Fruit fly (Drosophila melanogaster) whole organism, embryonic: ENCODE data around the gene CG5846.
A peak's percentile ranks its signal among the peaks of the same experiment; 100 is the strongest.

Experiments used
- Bdp1 ChIP-seq: fragments of 200-800 bp; sonication (Bioruptor generic); optimal IDR thresholded peaks from 3 replicates; lab custom pipeline; 2016; ENCODE audit warnings: missing biosample characterization, missing genetic modification characterization
- Bgb ChIP-seq: fragments of 200-800 bp; sonication (Bioruptor generic); IDR thresholded peaks from 2 replicates; pipeline ENCODE4 v1.3.6; 2022; ENCODE audit warnings: missing biosample characterization, missing genetic modification characterization; ENCODE audit not compliant: partially characterized antibody
- CG10979 ChIP-seq: fragments of 200-800 bp; sonication (Bioruptor generic); optimal IDR thresholded peaks from 2 replicates; lab custom pipeline; 2018; ENCODE audit warnings: missing biosample characterization, mild to moderate bottlenecking, missing genetic modification characterization, moderate library complexity
- CG11456 ChIP-seq: fragments of 200-800 bp; sonication (Bioruptor generic); IDR thresholded peaks from 3 replicates; pipeline ENCODE4 v1.3.6; 2022; ENCODE audit warnings: missing biosample characterization, missing genetic modification characterization
- CG12659 ChIP-seq: fragments of 200-800 bp; sonication (Bioruptor generic); optimal IDR thresholded peaks from 3 replicates; lab custom pipeline; 2017; ENCODE audit warnings: mild to moderate bottlenecking, missing biosample characterization, missing genetic modification reagents, missing genetic modification characterization
- CG14014 ChIP-seq: fragments of 200-800 bp; sonication (Bioruptor generic); IDR thresholded peaks from 2 replicates; pipeline ENCODE4 v1.3.6; 2022; ENCODE audit warnings: missing biosample characterization, missing genetic modification characterization
- CG14860 ChIP-seq: fragments of 200-800 bp; sonication (Bioruptor generic); IDR thresholded peaks from 3 replicates; pipeline ENCODE4 v1.3.6; 2022; ENCODE audit warnings: missing biosample characterization, missing genetic modification characterization; ENCODE audit not compliant: partially characterized antibody
- CG17359 ChIP-seq: fragments of 200-800 bp; sonication (Bioruptor generic); optimal IDR thresholded peaks from 3 replicates; lab custom pipeline; 2018; ENCODE audit warnings: missing biosample characterization, mild to moderate bottlenecking, missing genetic modification characterization, moderate library complexity
- CG18764 ChIP-seq: fragments of 200-800 bp; sonication (Bioruptor generic); optimal IDR thresholded peaks from 3 replicates; lab custom pipeline; 2016; ENCODE audit warnings: missing biosample characterization, missing genetic modification characterization
- CG2116 ChIP-seq: fragments of 200-800 bp; sonication (Bioruptor generic); optimal IDR thresholded peaks from 3 replicates; lab custom pipeline; 2018; ENCODE audit warnings: missing biosample characterization, mild to moderate bottlenecking, missing genetic modification characterization
- CG2712 ChIP-seq: fragments of 200-800 bp; optimal IDR thresholded peaks from 3 replicates; lab custom pipeline; 2019; ENCODE audit warnings: missing biosample characterization, mild to moderate bottlenecking, missing genetic modification characterization, moderate library complexity
- CG2889 ChIP-seq: fragments of 200-800 bp; sonication (Bioruptor generic); IDR thresholded peaks from 3 replicates; pipeline ENCODE4 v1.3.6; 2022; ENCODE audit warnings: missing biosample characterization, missing genetic modification characterization
- CG34376 ChIP-seq: fragments of 200-800 bp; sonication (Bioruptor generic); optimal IDR thresholded peaks from 2 replicates; lab custom pipeline; 2018; ENCODE audit warnings: missing biosample characterization, mild to moderate bottlenecking, missing genetic modification characterization
- CG4424 ChIP-seq: fragments of 200-800 bp; sonication (Bioruptor generic); optimal IDR thresholded peaks from 3 replicates; lab custom pipeline; 2016; ENCODE audit warnings: missing biosample characterization, missing genetic modification characterization
- CG8765 ChIP-seq: fragments of 200-800 bp; sonication (Bioruptor generic); IDR thresholded peaks from 2 replicates; pipeline ENCODE4 v1.3.6; 2022; ENCODE audit warnings: missing biosample characterization, missing genetic modification characterization
- D ChIP-seq, 2 experiments: fragments of 200-800 bp in 1 of 2; fragments of >200 bp in 1 of 2; sonication (Bioruptor generic) in 1 of 2; optimal IDR thresholded peaks; 2 replicates in 1 of 2; 3 replicates in 1 of 2; lab custom pipeline; 2017; ENCODE audit warnings: mild to moderate bottlenecking in 1 of 2, missing biosample characterization in 1 of 2, missing genetic modification characterization in 1 of 2, missing genetic modification reagents in 1 of 2
- Doc3 ChIP-seq: fragments of 200-800 bp; sonication (Bioruptor generic); IDR thresholded peaks from 3 replicates; pipeline ENCODE4 v1.3.6; 2022; ENCODE audit warnings: missing biosample characterization, missing genetic modification characterization; ENCODE audit not compliant: partially characterized antibody
- Dref ChIP-seq: fragments of 200-800 bp; sonication (Bioruptor generic); IDR thresholded peaks from 2 replicates; pipeline ENCODE4 v1.3.6; 2022; ENCODE audit warnings: missing biosample characterization, missing genetic modification characterization
- Gsc ChIP-seq: fragments of 200-800 bp; sonication (Bioruptor generic); IDR thresholded peaks from 2 replicates; pipeline ENCODE4 v1.3.6; 2022; ENCODE audit warnings: missing biosample characterization, missing genetic modification characterization
- Hand ChIP-seq: fragments of 200-800 bp; sonication (Bioruptor generic); optimal IDR thresholded peaks from 2 replicates; lab custom pipeline; 2017; ENCODE audit warnings: mild to moderate bottlenecking, missing biosample characterization, missing genetic modification reagents, missing genetic modification characterization
- Lhr ChIP-seq: fragments of 200-800 bp; sonication (Bioruptor generic); optimal IDR thresholded peaks from 3 replicates; lab custom pipeline; 2017; ENCODE audit warnings: mild to moderate bottlenecking, missing biosample characterization, missing genetic modification reagents, missing genetic modification characterization
- MTF-1 ChIP-seq: fragments of 200-800 bp; sonication (Bioruptor generic); optimal IDR thresholded peaks from 2 replicates; lab custom pipeline; 2018; ENCODE audit warnings: missing biosample characterization, mild to moderate bottlenecking, missing genetic modification characterization, borderline replicate concordance
- Nf-YA ChIP-seq: fragments of 200-800 bp; sonication (Bioruptor generic); IDR thresholded peaks from 2 replicates; pipeline ENCODE4 v1.3.6; 2022; ENCODE audit warnings: missing biosample characterization, missing genetic modification characterization
- Ravus ChIP-seq: fragments of 200-800 bp; sonication (Bioruptor generic); IDR thresholded peaks from 2 replicates; pipeline ENCODE4 v1.3.6; 2022; ENCODE audit warnings: missing biosample characterization, missing genetic modification characterization
- Scr ChIP-seq: fragments of 200-800 bp; sonication (Bioruptor generic); IDR thresholded peaks from 2 replicates; pipeline ENCODE4 v1.3.6; 2022; ENCODE audit warnings: missing biosample characterization, missing genetic modification characterization; ENCODE audit not compliant: partially characterized antibody
- Spps ChIP-seq: fragments of 200-800 bp; sonication (Bioruptor generic); optimal IDR thresholded peaks from 2 replicates; lab custom pipeline; 2018; ENCODE audit warnings: missing biosample characterization, mild to moderate bottlenecking, missing genetic modification characterization
- TFAM ChIP-seq: fragments of 200-800 bp; sonication (Bioruptor generic); optimal IDR thresholded peaks from 2 replicates; lab custom pipeline; 2017; ENCODE audit warnings: missing biosample characterization, missing genetic modification characterization, inconsistent platforms
- ato ChIP-seq: fragments of 200-800 bp; sonication (Bioruptor generic); IDR thresholded peaks from 2 replicates; pipeline ENCODE4 v1.3.6; 2022; ENCODE audit warnings: missing biosample characterization, missing genetic modification characterization; ENCODE audit not compliant: partially characterized antibody
- bbx ChIP-seq: fragments of 200-800 bp; sonication (Bioruptor generic); IDR thresholded peaks from 2 replicates; pipeline ENCODE4 v1.3.6; 2022; ENCODE audit warnings: missing biosample characterization, missing genetic modification characterization; ENCODE audit not compliant: partially characterized antibody
- chinmo ChIP-seq: fragments of 200-800 bp; sonication (Bioruptor generic); IDR thresholded peaks from 4 replicates; pipeline ENCODE4 v1.3.6; 2022; ENCODE audit warnings: missing biosample characterization, missing genetic modification characterization; ENCODE audit not compliant: partially characterized antibody
- dmrt11E ChIP-seq: fragments of 200-800 bp; sonication (Bioruptor generic); optimal IDR thresholded peaks from 3 replicates; lab custom pipeline; 2018; ENCODE audit warnings: missing biosample characterization, mild to moderate bottlenecking, missing genetic modification characterization, moderate library complexity
- gro ChIP-seq: fragments of 200-800 bp; sonication (Bioruptor generic); optimal IDR thresholded peaks from 2 replicates; lab custom pipeline; 2016; ENCODE audit warnings: missing biosample characterization, missing genetic modification characterization
- lbe ChIP-seq: fragments of 200-800 bp; sonication (Bioruptor generic); optimal IDR thresholded peaks from 2 replicates; lab custom pipeline; 2016; ENCODE audit warnings: missing biosample characterization, mild to moderate bottlenecking, missing genetic modification characterization
- lov ChIP-seq, 2 experiments: fragments of 200-800 bp in 1 of 2; fragments of >200 bp in 1 of 2; sonication (Bioruptor generic) in 1 of 2; IDR thresholded peaks in 1 of 2; optimal IDR thresholded peaks in 1 of 2; 2 replicates in 1 of 2; 3 replicates in 1 of 2; pipeline versions ENCODE4 v1.3.6 to Lab custom; 2017 to 2022; ENCODE audit warnings: missing biosample characterization in 1 of 2, missing genetic modification characterization in 1 of 2
- mld ChIP-seq: fragments of 200-800 bp; sonication (Bioruptor generic); IDR thresholded peaks from 3 replicates; pipeline ENCODE4 v1.3.6; 2022; ENCODE audit warnings: missing biosample characterization, missing genetic modification characterization; ENCODE audit not compliant: partially characterized antibody
- pros ChIP-seq: fragments of 200-800 bp; sonication (Bioruptor generic); optimal IDR thresholded peaks from 3 replicates; lab custom pipeline; 2019; ENCODE audit warnings: missing biosample characterization, mild to moderate bottlenecking, missing genetic modification characterization, moderate library complexity
- ranshi ChIP-seq: fragments of 200-800 bp; sonication (Bioruptor generic); IDR thresholded peaks from 2 replicates; pipeline ENCODE4 v1.3.6; 2022; ENCODE audit warnings: missing biosample characterization, missing genetic modification characterization
- sens ChIP-seq: fragments of 200-800 bp; sonication (Bioruptor generic); peaks from one replicate; lab custom pipeline; 2016; ENCODE audit warnings: missing biosample characterization, missing genetic modification characterization
- sqz ChIP-seq: fragments of 200-800 bp; sonication (Bioruptor generic); optimal IDR thresholded peaks from 3 replicates; lab custom pipeline; 2018; ENCODE audit warnings: missing biosample characterization, mild to moderate bottlenecking, missing genetic modification characterization
- tna ChIP-seq: fragments of 200-800 bp; sonication (Bioruptor generic); IDR thresholded peaks from 2 replicates; pipeline ENCODE4 v1.3.6; 2022; ENCODE audit warnings: missing biosample characterization, missing genetic modification characterization; ENCODE audit not compliant: partially characterized antibody
- unpg ChIP-seq: fragments of 200-800 bp; sonication (Bioruptor generic); optimal IDR thresholded peaks from 3 replicates; lab custom pipeline; 2018; ENCODE audit warnings: missing biosample characterization, mild to moderate bottlenecking, missing genetic modification characterization, moderate library complexity
- zen2 ChIP-seq: fragments of 200-800 bp; sonication (Bioruptor generic); IDR thresholded peaks from 3 replicates; pipeline ENCODE4 v1.3.6; 2022; ENCODE audit warnings: missing biosample characterization, missing genetic modification characterization; ENCODE audit not compliant: partially characterized antibody
- zfh1 ChIP-seq: fragments of 200-800 bp; sonication (Bioruptor generic); IDR thresholded peaks from 3 replicates; pipeline ENCODE4 v1.3.6; 2022; ENCODE audit warnings: missing biosample characterization, missing genetic modification characterization

The CG5846 gene

DNA sequence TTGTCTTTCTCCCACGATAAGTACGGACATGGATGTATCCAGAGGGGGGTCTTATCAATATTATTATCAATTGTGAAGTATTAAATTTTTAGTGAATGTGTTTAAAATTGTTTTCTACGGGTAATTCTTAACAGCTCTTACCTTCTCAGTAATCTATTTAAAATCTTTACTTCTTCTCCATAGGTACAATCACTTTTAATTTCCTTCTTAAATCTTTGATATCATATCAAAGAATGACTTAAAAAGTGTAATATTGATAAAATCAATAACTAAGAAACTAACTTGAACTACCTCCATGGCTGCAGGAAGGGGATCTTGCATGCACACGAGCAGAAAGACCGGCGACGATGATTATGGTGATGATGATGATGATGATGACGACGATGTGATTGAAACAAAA, 25.5 kb upstream of the CG5846 start (continued):
- no peak for TF ChIP-seq CG18764 (GFP tag; lab: Kevin White, UChicago)

DNA sequence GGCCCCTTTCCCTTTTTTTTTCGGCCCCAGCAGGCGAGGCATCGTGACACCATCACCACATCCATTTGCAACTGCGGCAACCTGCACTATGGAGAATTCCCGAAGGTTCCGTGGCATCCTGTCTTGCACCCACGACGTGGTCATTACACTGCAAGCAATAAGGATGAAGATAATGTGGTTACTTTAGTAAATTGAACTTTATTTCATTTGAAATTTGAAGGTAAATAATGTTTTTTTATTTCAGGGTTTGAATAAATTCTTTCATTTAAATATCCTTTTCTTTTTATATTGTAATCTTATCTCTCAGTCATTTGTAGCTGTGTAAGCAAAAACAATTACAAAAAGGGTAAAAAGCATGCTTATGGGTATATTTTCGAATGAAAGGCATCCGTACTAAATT, 24.8 kb upstream of the CG5846 start:
- TF ChIP-seq Ravus (GFP tag; lab: Robert Waterston, UW) (no peak), Gsc (GFP tag; lab: Robert Waterston, UW) (no peak), CG17359 (tag; lab: Kevin White, UChicago) (no peak), Doc3 (no peak), gro (GFP tag; lab: Kevin White, UChicago) (no peak), CG8765 (GFP tag; lab: Robert Waterston, UW) (0 out of 2 replicates have a peak, but pooled peaks have one; percentile 45), dmrt11E (tag; lab: Kevin White, UChicago) (peak; percentile 7), CG2116 (GFP tag; lab: Kevin White, UChicago) (no peak), ato (GFP tag; lab: Robert Waterston, UW) (no peak), MTF-1 (GFP tag; lab: Kevin White, UChicago) (no peak), CG11456 (GFP tag; lab: Robert Waterston, UW) (no peak), CG2712 (tag; lab: Kevin White, UChicago) (peak; percentile 8), CG10979 (tag; lab: Kevin White, UChicago) (peak; percentile 31), D (optimal IDR thresholded peaks at IDR 0.05; lab: Kevin White, UChicago) (no peak), D (GFP tag; optimal IDR thresholded peaks at IDR 0.05; lab: Kevin White, UChicago) (no peak), CG4424 (GFP tag; lab: Kevin White, UChicago) (no peak), sens (GFP tag; lab: Kevin White, UChicago) (peak; percentile 45), lbe (GFP tag; lab: Kevin White, UChicago) (no peak), CG2889 (GFP tag; lab: Robert Waterston, UW) (no peak), TFAM (GFP tag; lab: Kevin White, UChicago) (no peak)

DNA sequence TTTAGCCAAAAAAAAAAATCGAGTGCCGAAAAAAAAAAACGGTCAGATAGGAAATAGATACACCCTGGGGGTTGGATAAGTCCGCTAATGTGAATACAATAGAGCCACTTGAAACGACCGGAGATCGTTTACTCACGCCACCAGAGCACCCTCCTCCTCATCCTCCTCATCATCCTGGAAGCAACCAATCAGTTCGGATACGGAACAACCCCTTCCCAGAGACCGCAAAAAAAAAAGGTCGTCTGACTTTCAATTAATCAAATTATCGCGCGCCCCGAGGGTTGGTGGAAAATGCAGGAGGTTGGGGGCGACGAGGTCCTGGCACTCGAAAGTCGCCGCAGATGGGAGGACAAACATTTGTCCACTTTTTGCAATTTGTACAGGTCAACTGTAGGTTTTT, 15.6 kb upstream of the CG5846 start:
- TF ChIP-seq lov (optimal IDR thresholded peaks at IDR 0.05; lab: Kevin White, UChicago), result no peak
- TF ChIP-seq lov (GFP tag; IDR thresholded peaks at IDR 0.05; lab: Robert Waterston, UW), result 0 out of 3 replicates have a peak, but pooled peaks have one; percentile 22
- no peak for TF ChIP-seq unpg (GFP tag; lab: Kevin White, UChicago)
- TF ChIP-seq sqz, result peak; percentile 81
- no peak for TF ChIP-seq Lhr (GFP tag; lab: Kevin White, UChicago)
- no peak for TF ChIP-seq Nf-YA (GFP tag; lab: Robert Waterston, UW)
- 0 out of 3 replicates have a peak, but pooled peaks have one; percentile 17 for TF ChIP-seq mld (GFP tag; lab: Robert Waterston, UW)
- no peak for TF ChIP-seq CG14014
- TF ChIP-seq Bdp1 (GFP tag; lab: Kevin White, UChicago), result no peak
- TF ChIP-seq pros (GFP tag; lab: Kevin White, UChicago), result peak; percentile 64
- 0 out of 3 replicates have a peak, but pooled peaks have one; percentile 8 for TF ChIP-seq zfh1 (GFP tag; lab: Robert Waterston, UW)
- no peak for TF ChIP-seq Hand (GFP tag; lab: Kevin White, UChicago)
- TF ChIP-seq ranshi (GFP tag; lab: Robert Waterston, UW), result no peak

DNA sequence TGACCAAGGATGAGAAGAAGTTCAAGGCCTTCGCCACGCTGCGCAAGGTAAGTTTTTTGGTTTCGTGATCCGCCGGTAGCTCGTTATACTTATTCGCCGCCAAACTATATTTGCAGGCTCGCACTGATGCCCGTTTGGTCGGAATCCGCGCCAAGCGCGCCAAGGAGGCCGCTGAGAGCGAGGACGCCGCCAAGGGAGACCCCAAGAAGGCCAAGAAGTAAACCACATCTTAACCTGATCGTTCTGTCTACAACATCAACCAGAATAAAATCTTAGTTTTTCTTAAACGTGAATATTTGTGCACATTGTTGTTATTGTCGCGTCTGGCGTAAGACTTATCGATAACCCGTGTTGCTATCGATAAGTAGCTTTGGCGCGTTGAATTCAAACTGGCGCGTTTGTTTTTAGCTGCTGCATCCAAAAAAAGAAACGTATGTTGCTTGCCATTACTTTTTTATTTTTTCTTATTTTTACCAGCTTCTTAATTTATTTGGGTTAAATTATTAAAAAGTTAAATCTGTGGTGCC, 11.2 kb upstream of the CG5846 start:
- 0 out of 3 replicates have a peak, but pooled peaks have one; percentile 43 for TF ChIP-seq CG14860 (GFP tag; lab: Robert Waterston, UW)
- 0 out of 2 replicates have a peak, but pooled peaks have one; percentile 27 for TF ChIP-seq bbx (GFP tag; lab: Robert Waterston, UW)
- peak; percentile 31 for TF ChIP-seq tna (GFP tag; lab: Robert Waterston, UW)
- TF ChIP-seq CG2116 (GFP tag; lab: Kevin White, UChicago), result peak; percentile 45
- TF ChIP-seq Spps (tag; lab: Kevin White, UChicago), result no peak
- TF ChIP-seq zen2 (GFP tag; lab: Robert Waterston, UW), result peak; percentile 44; the same call in 2 of the 3 replicates
- peak; percentile 53; the same call in 1 of the 2 replicates for TF ChIP-seq Bgb
- 0 out of 4 replicates have a peak, but pooled peaks have one; percentile 53 for TF ChIP-seq chinmo (GFP tag; lab: Robert Waterston, UW)
- TF ChIP-seq Scr (GFP tag; lab: Robert Waterston, UW), result peak; percentile 50
- TF ChIP-seq CG12659 (GFP tag; lab: Kevin White, UChicago), result no peak
- no peak for TF ChIP-seq CG34376
- TF ChIP-seq Dref (GFP tag; lab: Robert Waterston, UW), result peak; percentile 83
